Worm (Caenorhabditis elegans): Measurements from ENCODE around the gene cyd-1.

- TF ChIP-seq nhr-77 (tag; optimal IDR thresholded peaks at IDR 0.05): no peak
- no peak for TF ChIP-seq ZK546.5 (tag; optimal IDR thresholded peaks at IDR 0.05)
- TF ChIP-seq nhr-11 (tag; optimal IDR thresholded peaks at IDR 0.05): no peak
- TF ChIP-seq nhr-21 (tag; optimal IDR thresholded peaks at IDR 0.05): no peak
- no peak for TF ChIP-seq unc-39 (tag; optimal IDR thresholded peaks at IDR 0.05)
- no peak for TF ChIP-seq nhr-12 (tag; optimal IDR thresholded peaks at IDR 0.05)
- TF ChIP-seq unc-62 (GFP tag; optimal IDR thresholded peaks at IDR 0.05): no peak
- no peak for TF ChIP-seq sem-4 (tag; optimal IDR thresholded peaks at IDR 0.05)
- TF ChIP-seq mab-5 (tag; optimal IDR thresholded peaks at IDR 0.05): no peak
- TF ChIP-seq ama-1 (optimal IDR thresholded peaks at IDR 0.05): no peak
- no peak for TF ChIP-seq elt-1 (tag; optimal IDR thresholded peaks at IDR 0.05)
- peak in 1 of 2 experiments; percentile 11 for TF ChIP-seq lsy-2 (tag; optimal IDR thresholded peaks at IDR 0.05)
These were observed 27.5 kb downstream of the cyd-1 start, which contains the start of gene oig-2 for ce11 chrII:13007717-13008461.
